Worm (Caenorhabditis elegans) whole organism, L3 larva: ENCODE measurements around the gene W03H9.2.

Experiments
- R02D3.7 ChIP-seq: fragments of 150-350 bp; optimal IDR thresholded peaks from 2 replicates; lab custom pipeline; 2014; ENCODE audit warnings: missing biosample characterization, missing genetic modification characterization
- aly-2 ChIP-seq: fragments of 150-350 bp; optimal IDR thresholded peaks from 2 replicates; lab custom pipeline; 2014; ENCODE audit warnings: missing biosample characterization, missing genetic modification characterization
- ceh-16 ChIP-seq: sonication (generic microtip); optimal IDR thresholded peaks from 2 replicates; lab custom pipeline; 2017; ENCODE audit warnings: missing biosample characterization, missing genetic modification characterization
- ceh-28 ChIP-seq: fragments of 150-350 bp; optimal IDR thresholded peaks from 2 replicates; lab custom pipeline; 2014; ENCODE audit warnings: missing biosample characterization, missing genetic modification reagents, missing genetic modification characterization
- ceh-82 ChIP-seq: fragments of 150-350 bp; optimal IDR thresholded peaks from 2 replicates; lab custom pipeline; 2014; ENCODE audit warnings: missing biosample characterization, missing genetic modification characterization
- egl-27 ChIP-seq: sonication (generic microtip); optimal IDR thresholded peaks from 4 replicates; lab custom pipeline; 2017; ENCODE audit warnings: missing biosample characterization, missing genetic modification reagents, missing genetic modification characterization
- egl-5 ChIP-seq: fragments of 150-350 bp; optimal IDR thresholded peaks from 2 replicates; lab custom pipeline; 2017; ENCODE audit warnings: missing biosample characterization, missing genetic modification reagents, missing genetic modification characterization, inconsistent platforms
- elt-1 ChIP-seq: fragments of 150-350 bp; optimal IDR thresholded peaks from 2 replicates; lab custom pipeline; 2014; ENCODE audit warnings: missing biosample characterization, missing genetic modification characterization
- elt-2 ChIP-seq: sonication (generic microtip); optimal IDR thresholded peaks from 2 replicates; lab custom pipeline; 2016; ENCODE audit warnings: missing genetic modification reagents, mild to moderate bottlenecking, missing genetic modification characterization, missing compliant biosample characterization
- elt-3 ChIP-seq, 3 experiments: fragments of 150-350 bp in 1 of 3; sonication (generic microtip) in 2 of 3; optimal IDR thresholded peaks; 2 replicates in 2 of 3; 4 replicates in 1 of 3; lab custom pipeline; 2014 to 2017; ENCODE audit warnings: missing biosample characterization in 3 of 3, missing genetic modification characterization in 3 of 3
- eor-1 ChIP-seq, 2 experiments: fragments of 150-350 bp; optimal IDR thresholded peaks; 2 replicates each; lab custom pipeline; 2014 to 2018; ENCODE audit warnings: missing biosample characterization in 2 of 2, missing genetic modification characterization in 2 of 2
- fkh-10 ChIP-seq: sonication (generic microtip); optimal IDR thresholded peaks from 2 replicates; lab custom pipeline; 2017; ENCODE audit warnings: missing biosample characterization, missing genetic modification reagents, missing genetic modification characterization
- fos-1 ChIP-seq: fragments of 150-350 bp; optimal IDR thresholded peaks from 2 replicates; lab custom pipeline; 2014; ENCODE audit warnings: missing biosample characterization, missing genetic modification characterization
- lin-15B ChIP-seq: fragments of 150-350 bp; optimal IDR thresholded peaks from 2 replicates; lab custom pipeline; 2014; ENCODE audit warnings: missing biosample characterization, missing genetic modification characterization
- lin-39 ChIP-seq: fragments of 150-350 bp; optimal IDR thresholded peaks from 2 replicates; lab custom pipeline; 2018; ENCODE audit warnings: missing biosample characterization, missing genetic modification reagents, missing genetic modification characterization
- lsy-12 ChIP-seq: sonication (generic microtip); optimal IDR thresholded peaks from 2 replicates; lab custom pipeline; 2016; ENCODE audit warnings: mild to moderate bottlenecking, missing genetic modification characterization, missing compliant biosample characterization
- mdl-1 ChIP-seq: fragments of 150-350 bp; optimal IDR thresholded peaks from 2 replicates; lab custom pipeline; 2014; ENCODE audit warnings: missing biosample characterization, missing genetic modification characterization
- mml-1 ChIP-seq: fragments of 150-350 bp; sonication (generic microtip); optimal IDR thresholded peaks from 3 replicates; lab custom pipeline; 2014; ENCODE audit warnings: missing biosample characterization, missing genetic modification characterization
- nfya-1 ChIP-seq: sonication (generic microtip); optimal IDR thresholded peaks from 2 replicates; lab custom pipeline; 2017; ENCODE audit warnings: missing genetic modification characterization, mild to moderate bottlenecking, missing compliant biosample characterization, antibody characterized with exemption, moderate library complexity; ENCODE audit not compliant: insufficient read depth
- nhr-11 ChIP-seq: fragments of 150-350 bp; optimal IDR thresholded peaks from 2 replicates; lab custom pipeline; 2014; ENCODE audit warnings: missing biosample characterization, missing genetic modification characterization
- nhr-12 ChIP-seq: fragments of 150-350 bp; optimal IDR thresholded peaks from 2 replicates; lab custom pipeline; 2014; ENCODE audit warnings: missing biosample characterization, missing genetic modification characterization
- nhr-23 ChIP-seq: fragments of 150-350 bp; optimal IDR thresholded peaks from 2 replicates; lab custom pipeline; 2014; ENCODE audit warnings: missing biosample characterization, missing genetic modification reagents, missing genetic modification characterization
- nhr-237 ChIP-seq: fragments of 150-350 bp; optimal IDR thresholded peaks from 2 replicates; lab custom pipeline; 2014; ENCODE audit warnings: missing biosample characterization, missing genetic modification characterization
- nhr-25 ChIP-seq: sonication (generic microtip); optimal IDR thresholded peaks from 2 replicates; lab custom pipeline; 2017; ENCODE audit warnings: missing biosample characterization, missing genetic modification characterization
- nhr-28 ChIP-seq: fragments of 150-350 bp; optimal IDR thresholded peaks from 2 replicates; lab custom pipeline; 2014; ENCODE audit warnings: missing biosample characterization, missing genetic modification characterization
- nhr-43 ChIP-seq: sonication (generic microtip); optimal IDR thresholded peaks from 2 replicates; lab custom pipeline; 2016; ENCODE audit warnings: mild to moderate bottlenecking, missing genetic modification characterization, missing compliant biosample characterization; ENCODE audit not compliant: poor library complexity, severe bottlenecking
- nhr-76 ChIP-seq: fragments of 150-350 bp; sonication (generic microtip); optimal IDR thresholded peaks from 5 replicates; lab custom pipeline; 2014; ENCODE audit warnings: missing biosample characterization, missing genetic modification characterization
- nhr-77 ChIP-seq: fragments of 150-350 bp; optimal IDR thresholded peaks from 2 replicates; lab custom pipeline; 2014; ENCODE audit warnings: missing biosample characterization, missing genetic modification characterization
- pqm-1 ChIP-seq: fragments of 150-350 bp; optimal IDR thresholded peaks from 2 replicates; lab custom pipeline; 2017; ENCODE audit warnings: missing biosample characterization, missing genetic modification characterization, inconsistent platforms
- sea-2 ChIP-seq: fragments of 150-350 bp; sonication (generic microtip); optimal IDR thresholded peaks from 4 replicates; lab custom pipeline; 2014; ENCODE audit warnings: missing biosample characterization, missing genetic modification reagents, missing genetic modification characterization
- snpc-4 ChIP-seq: fragments of 150-350 bp; optimal IDR thresholded peaks from 2 replicates; lab custom pipeline; 2014; ENCODE audit warnings: missing biosample characterization, missing genetic modification characterization
- tbx-2 ChIP-seq: sonication (generic microtip); optimal IDR thresholded peaks from 2 replicates; lab custom pipeline; 2016; ENCODE audit warnings: mild to moderate bottlenecking, missing genetic modification characterization, missing compliant biosample characterization
- unc-39 ChIP-seq: sonication (generic microtip); optimal IDR thresholded peaks from 4 replicates; lab custom pipeline; 2017; ENCODE audit warnings: missing biosample characterization, missing genetic modification characterization
- unc-62 ChIP-seq: fragments of 150-350 bp; sonication (generic microtip); optimal IDR thresholded peaks from 4 replicates; lab custom pipeline; 2014; ENCODE audit warnings: missing biosample characterization, missing genetic modification reagents, missing genetic modification characterization
- zag-1 ChIP-seq: fragments of 150-350 bp; optimal IDR thresholded peaks from 2 replicates; lab custom pipeline; 2014; ENCODE audit warnings: missing biosample characterization, missing genetic modification characterization

The W03H9.2 gene

ce11 chrII:14186937-14187336, 43.3 kb upstream of the W03H9.2 start:
- no peak for TF ChIP-seq egl-5 (tag; lab: Kevin White, UChicago)
- TF ChIP-seq fos-1 (tag; lab: Kevin White, UChicago): no peak
- no peak for TF ChIP-seq R02D3.7
- no peak for TF ChIP-seq ceh-28
- no peak for TF ChIP-seq nhr-43 (tag; lab: Kevin White, UChicago)
- TF ChIP-seq zag-1 (tag; lab: Kevin White, UChicago): no peak
- no peak for TF ChIP-seq nhr-76 (tag; lab: Kevin White, UChicago)
- TF ChIP-seq mml-1 (tag; lab: Kevin White, UChicago): no peak
- TF ChIP-seq elt-1 (tag; lab: Kevin White, UChicago): no peak
- no peak for TF ChIP-seq ceh-16 (tag; lab: Kevin White, UChicago)
- no peak for TF ChIP-seq nhr-237
- no peak for TF ChIP-seq sea-2 (GFP tag; lab: Kevin White, UChicago)
- TF ChIP-seq nhr-28 (tag; lab: Kevin White, UChicago): no peak
- TF ChIP-seq ceh-82 (tag; lab: Kevin White, UChicago): no peak
- TF ChIP-seq tbx-2: no peak
- TF ChIP-seq snpc-4 (tag; lab: Kevin White, UChicago): no peak
- no peak for TF ChIP-seq fkh-10 (GFP tag; lab: Kevin White, UChicago)
- TF ChIP-seq nhr-12: no peak

DNA sequence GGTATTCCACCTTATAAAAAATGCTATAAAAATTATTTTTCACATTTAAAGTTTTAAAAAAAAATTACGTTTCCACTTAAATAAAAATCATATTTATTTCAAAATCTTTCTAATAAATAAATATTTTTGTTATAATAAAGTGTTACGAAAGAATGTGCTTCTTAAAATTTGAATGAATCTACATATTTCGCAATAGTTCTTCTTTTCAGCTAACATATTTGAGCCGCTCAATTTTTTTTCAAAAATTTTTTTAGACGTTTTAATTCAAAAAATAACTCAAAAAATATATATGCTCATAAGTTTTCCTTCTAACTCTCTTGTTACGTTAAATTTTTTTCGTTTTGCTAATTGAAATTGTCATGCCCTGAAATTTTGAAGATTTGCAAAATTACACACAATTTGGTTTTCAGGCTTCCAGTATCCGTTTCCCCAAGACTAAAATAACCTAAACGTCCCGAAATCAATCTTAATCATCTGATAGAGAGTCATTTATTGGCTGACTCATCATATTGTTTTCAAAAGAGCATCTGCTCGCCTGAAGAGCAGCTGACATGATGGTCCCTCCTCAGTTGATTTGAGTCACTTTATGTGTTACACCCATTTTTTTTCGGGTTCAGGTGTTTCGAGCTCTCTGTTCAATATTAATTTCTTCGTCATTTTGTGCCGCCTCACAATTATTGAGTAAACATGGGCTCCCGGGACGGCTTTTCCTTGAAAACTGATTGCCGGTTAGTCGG, 34.7 kb upstream of the W03H9.2 start, which contains the start of gene efhd-1:
Gene efhd-1, plus strand, starts transcription at position 582 of the 737 bp plus-strand sequence.
- TF ChIP-seq R02D3.7: no peak
- no peak for TF ChIP-seq aly-2
- peak; percentile 0 for TF ChIP-seq egl-5 (tag; lab: Kevin White, UChicago)
- no peak for TF ChIP-seq zag-1 (tag; lab: Kevin White, UChicago)
- no peak for TF ChIP-seq unc-39 (tag; lab: Kevin White, UChicago)
- TF ChIP-seq unc-62: no peak
- no peak for TF ChIP-seq elt-2 (tag; lab: Kevin White, UChicago)
- no peak for TF ChIP-seq nhr-25 (tag; lab: Kevin White, UChicago)

ce11 chrII:14176642-14177041, 33.0 kb upstream of the W03H9.2 start:
- TF ChIP-seq lin-39 (no peak), ceh-28 (no peak), nhr-23 (tag; lab: Kevin White, UChicago) (no peak), nhr-11 (tag; lab: Kevin White, UChicago) (no peak), sea-2 (GFP tag; lab: Kevin White, UChicago) (no peak), elt-2 (tag; lab: Kevin White, UChicago) (no peak), elt-3 (tag; optimal IDR thresholded peaks at IDR 0.05; lab: Kevin White, UChicago) (no peak), snpc-4 (tag; lab: Kevin White, UChicago) (no peak)

DNA sequence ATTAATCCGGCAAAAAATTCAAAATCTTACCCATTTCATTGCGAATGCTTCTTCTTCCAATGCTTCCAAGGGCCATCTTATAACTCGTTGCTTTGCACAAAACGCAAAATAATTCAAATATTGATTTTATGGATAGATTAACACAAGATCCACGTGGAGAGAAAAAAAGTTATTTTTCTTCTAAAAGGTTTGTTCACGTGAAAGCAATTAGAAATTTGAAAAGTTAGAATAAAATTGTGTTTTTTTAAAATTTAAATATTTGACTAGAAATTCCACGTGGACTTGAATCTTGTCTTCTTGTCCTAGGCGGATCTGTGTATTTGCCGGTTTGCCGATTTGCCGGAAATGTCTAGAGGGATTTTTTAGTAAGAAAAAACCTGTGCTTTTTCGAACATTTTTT, 31.4 kb upstream of the W03H9.2 start, which contains the start of gene Y48B6A.5:
Gene Y48B6A.5, minus strand, starts transcription at position 101 of the 400 bp plus-strand sequence.
- TF ChIP-seq nhr-76 (tag; lab: Kevin White, UChicago) (no peak), lin-15B (no peak), nfya-1 (no peak), sea-2 (GFP tag; lab: Kevin White, UChicago) (no peak), egl-27 (no peak), snpc-4 (tag; lab: Kevin White, UChicago) (no peak), fos-1 (tag; lab: Kevin White, UChicago) (no peak), unc-62 (no peak), pqm-1 (no peak), nhr-77 (tag; lab: Kevin White, UChicago) (no peak)

DNA sequence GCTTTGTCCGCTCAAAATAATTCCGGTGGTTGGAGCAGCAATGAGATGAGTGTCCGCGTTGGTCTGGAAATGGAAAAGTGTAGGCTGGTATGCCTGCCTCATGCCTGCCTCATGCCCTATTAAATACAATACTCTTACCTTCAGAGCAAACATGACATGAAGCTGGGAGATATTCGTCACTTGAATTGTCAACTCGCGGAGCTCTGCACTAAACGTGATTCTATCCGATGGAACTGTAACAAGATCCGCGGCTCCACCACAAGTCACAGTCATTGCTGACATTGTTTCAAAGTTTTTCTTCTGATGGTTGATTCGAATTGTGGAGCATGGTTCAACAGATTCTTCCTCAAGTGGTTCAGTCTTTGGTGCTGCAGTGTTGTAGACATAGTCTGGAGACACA, 29.5 kb upstream of the W03H9.2 start:
- TF ChIP-seq nhr-25 (tag; lab: Kevin White, UChicago): no peak
- no peak for TF ChIP-seq nhr-11 (tag; lab: Kevin White, UChicago)
- no peak for TF ChIP-seq nhr-23 (tag; lab: Kevin White, UChicago)
- no peak for TF ChIP-seq nhr-237
- TF ChIP-seq eor-1 (tag; optimal IDR thresholded peaks at IDR 0.05; lab: Kevin White, UChicago): no peak
- no peak for TF ChIP-seq pqm-1
- TF ChIP-seq egl-5 (tag; lab: Kevin White, UChicago): no peak
- no peak for TF ChIP-seq unc-62
- TF ChIP-seq mdl-1: no peak
- TF ChIP-seq nhr-28 (tag; lab: Kevin White, UChicago): no peak
- TF ChIP-seq fkh-10 (GFP tag; lab: Kevin White, UChicago): no peak
- TF ChIP-seq lin-15B: no peak
- TF ChIP-seq zag-1 (tag; lab: Kevin White, UChicago): no peak
- TF ChIP-seq lsy-12: no peak
- no peak for TF ChIP-seq ceh-82 (tag; lab: Kevin White, UChicago)
- TF ChIP-seq mml-1 (tag; lab: Kevin White, UChicago): no peak
